Worm (Caenorhabditis elegans): ENCODE measurements around the gene F09F9.1.

DNA sequence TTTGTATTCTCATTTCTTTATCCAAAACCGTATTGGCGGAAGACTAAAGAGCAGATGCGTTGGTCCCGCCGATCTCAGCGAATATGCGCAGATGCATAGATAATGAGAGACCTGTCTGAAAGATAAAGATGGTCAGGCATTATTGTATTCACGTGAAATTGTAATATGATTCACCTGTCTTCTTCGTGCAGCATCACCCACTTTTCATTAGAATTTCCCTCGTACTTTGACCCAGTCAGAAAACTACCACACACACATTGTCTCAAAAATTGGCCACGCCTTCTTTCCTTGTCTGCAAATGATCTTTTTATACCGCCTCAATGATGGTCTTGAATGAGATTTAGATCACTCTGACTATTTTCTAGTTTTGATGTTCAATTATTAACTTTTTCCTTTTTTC is 30.9 kb downstream of the F09F9.1 start:
- no peak for TF ChIP-seq ztf-23 (GFP tag; IDR thresholded peaks at IDR 0.05)
- no peak for TF ChIP-seq flt-1 (GFP tag; IDR thresholded peaks at IDR 0.05)
- no peak for TF ChIP-seq ref-1 (GFP tag; conservative IDR thresholded peaks at IDR 0.05)
- TF ChIP-seq cog-1 (tag; optimal IDR thresholded peaks at IDR 0.05): no peak
- no peak for TF ChIP-seq klf-2 (GFP tag; conservative IDR thresholded peaks at IDR 0.05)
- no peak for TF ChIP-seq ztf-29 (GFP tag; IDR thresholded peaks at IDR 0.05)

Measured in whole organism, midembryonic.